Worm (Caenorhabditis elegans) whole organism, late embryonic: ENCODE data around the gene Y105C5B.8.

Experiments used
- F13H6.1 ChIP-seq: sonication (generic microtip); optimal IDR thresholded peaks from 2 replicates; lab custom pipeline; 2016; ENCODE audit warnings: missing genetic modification characterization, missing compliant biosample characterization
- ahr-1 ChIP-seq: sonication (generic microtip); optimal IDR thresholded peaks from 2 replicates; lab custom pipeline; 2016; ENCODE audit warnings: missing genetic modification characterization, missing compliant biosample characterization
- ama-1 ChIP-seq: fragments of 150-350 bp; optimal IDR thresholded peaks from 2 replicates; lab custom pipeline; 2014
- ceh-24 ChIP-seq: sonication (generic microtip); optimal IDR thresholded peaks from 2 replicates; lab custom pipeline; 2016; ENCODE audit warnings: mild to moderate bottlenecking, missing genetic modification characterization, missing compliant biosample characterization
- ets-4 ChIP-seq: sonication (generic microtip); optimal IDR thresholded peaks from 2 replicates; lab custom pipeline; 2016; ENCODE audit warnings: missing genetic modification characterization, missing compliant biosample characterization
- fkh-10 ChIP-seq: fragments of 150-350 bp; optimal IDR thresholded peaks from 2 replicates; lab custom pipeline; 2014; ENCODE audit warnings: missing biosample characterization, missing genetic modification reagents, missing genetic modification characterization
- hlh-6 ChIP-seq: sonication (generic microtip); optimal IDR thresholded peaks from 2 replicates; lab custom pipeline; 2016; ENCODE audit warnings: missing genotype, missing genetic modification characterization, missing compliant biosample characterization
- lim-6 ChIP-seq: sonication (generic microtip); optimal IDR thresholded peaks from 2 replicates; lab custom pipeline; 2016; ENCODE audit warnings: missing genetic modification characterization, missing compliant biosample characterization
- mec-3 ChIP-seq: sonication (generic microtip); optimal IDR thresholded peaks from 2 replicates; lab custom pipeline; 2016; ENCODE audit warnings: borderline replicate concordance, missing genetic modification characterization, missing compliant biosample characterization
- npax-4 ChIP-seq: sonication (generic microtip); optimal IDR thresholded peaks from 2 replicates; lab custom pipeline; 2016; ENCODE audit warnings: missing genetic modification characterization, missing compliant biosample characterization
- pag-3 ChIP-seq: sonication (generic microtip); optimal IDR thresholded peaks from 2 replicates; lab custom pipeline; 2016; ENCODE audit warnings: missing compliant biosample characterization, missing genetic modification characterization, borderline replicate concordance
- pha-4 ChIP-seq: fragments of 150-350 bp; optimal IDR thresholded peaks from 2 replicates; lab custom pipeline; 2018; ENCODE audit warnings: missing biosample characterization, missing genetic modification reagents, missing genetic modification characterization
- sox-4 ChIP-seq: sonication (generic microtip); optimal IDR thresholded peaks from 2 replicates; lab custom pipeline; 2017; ENCODE audit warnings: mild to moderate bottlenecking, missing genetic modification characterization, inconsistent platforms, missing compliant biosample characterization

DNA sequence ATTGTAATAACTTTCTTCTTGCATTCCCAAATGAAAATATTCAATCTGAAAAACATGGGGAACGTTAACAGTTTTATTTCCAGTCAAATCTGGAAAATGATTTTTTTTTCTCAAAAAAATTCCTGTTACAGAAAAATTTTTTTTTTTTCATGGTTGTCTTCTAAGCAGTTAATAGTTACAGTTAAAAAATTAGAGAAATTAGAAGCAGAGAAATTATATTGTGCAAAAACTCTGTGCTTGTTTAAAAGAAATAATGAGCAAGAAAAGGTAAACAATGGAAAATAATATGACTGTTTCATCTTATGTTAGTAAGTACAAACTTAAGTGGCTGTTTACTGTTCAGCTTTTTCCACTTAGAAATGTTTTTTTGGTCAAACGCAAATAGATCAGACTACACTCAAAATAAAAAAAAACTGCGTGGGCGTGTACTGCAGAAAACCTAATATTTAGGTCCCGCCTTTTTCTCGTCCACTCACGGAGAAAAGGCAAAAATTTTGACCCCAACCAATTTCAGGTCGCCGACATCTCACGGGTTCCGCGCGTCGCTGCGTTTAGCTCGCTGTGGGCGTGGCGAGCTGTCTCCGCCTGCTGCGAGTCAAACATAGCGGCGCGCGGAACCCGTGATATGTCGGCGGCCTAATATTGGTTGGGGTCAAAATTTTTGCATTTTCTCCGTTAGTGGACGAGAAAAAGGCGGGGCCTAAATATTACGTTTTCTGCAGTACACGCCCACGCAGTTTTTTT is 24.4 kb upstream of the Y105C5B.8 start, which contains the start of gene ifas-3:
- TF ChIP-seq mec-3 (tag; lab: Kevin White, UChicago) (no peak), ets-4 (tag; lab: Kevin White, UChicago) (no peak), pag-3 (tag; lab: Kevin White, UChicago) (no peak), lim-6 (tag; lab: Kevin White, UChicago) (no peak), sox-4 (tag; lab: Kevin White, UChicago) (no peak), ahr-1 (tag; lab: Kevin White, UChicago) (no peak), npax-4 (tag; lab: Kevin White, UChicago) (no peak), ama-1 (lab: Kevin White, UChicago) (no peak), hlh-6 (tag; lab: Kevin White, UChicago) (no peak), ceh-24 (no peak), pha-4 (no peak), fkh-10 (GFP tag; lab: Kevin White, UChicago) (no peak), F13H6.1 (tag; lab: Kevin White, UChicago) (no peak)
